Worm (Caenorhabditis elegans): ENCODE data around the gene ggtb-1.

- TF ChIP-seq zag-1 (tag; optimal IDR thresholded peaks at IDR 0.05) (no peak), lsy-2 (tag; optimal IDR thresholded peaks at IDR 0.05) (peak in 1 of 2 experiments; percentile 14), nhr-111 (GFP tag; optimal IDR thresholded peaks at IDR 0.05) (no peak), snpc-4 (tag; optimal IDR thresholded peaks at IDR 0.05) (no peak), D1046.2 (GFP tag; IDR thresholded peaks at IDR 0.05) (no peak), T20F7.1 (GFP tag; optimal IDR thresholded peaks at IDR 0.05) (no peak), spr-1 (tag; optimal IDR thresholded peaks at IDR 0.05) (no peak), unc-62 (GFP tag; optimal IDR thresholded peaks at IDR 0.05 in 1 of 2) (peak in 1 of 2 experiments; percentile 17), unc-62 (tag; optimal IDR thresholded peaks at IDR 0.05) (no peak), sdz-12 (GFP tag; optimal IDR thresholded peaks at IDR 0.05) (no peak), tag-97 (GFP tag; IDR thresholded peaks at IDR 0.05) (no peak), ama-1 (optimal IDR thresholded peaks at IDR 0.05) (peak; percentile 82), lin-13 (GFP tag; optimal IDR thresholded peaks at IDR 0.05) (no peak), ceh-28 (tag; optimal IDR thresholded peaks at IDR 0.05) (no peak), ceh-62 (tag; optimal IDR thresholded peaks at IDR 0.05) (no peak)
Measured at ce11 chrIII:7180613-7181012, 47.0 kb downstream of the ggtb-1 start, which contains the start of gene ndab-2.

All from whole organism, L4 larva.